Worm (Caenorhabditis elegans): Measurements from ENCODE around the gene Y66D12A.19.

The Y66D12A.19 gene

ce11 chrIII:11559677-11560076 is 50.8 kb downstream of the Y66D12A.19 start:
- TF ChIP-seq nhr-10 (tag; optimal IDR thresholded peaks at IDR 0.05) (no peak), snpc-4 (tag; optimal IDR thresholded peaks at IDR 0.05) (no peak), blmp-1 (tag; optimal IDR thresholded peaks at IDR 0.05; ENCODE audit: insufficient read depth) (peak; percentile 6), skn-1 (tag; optimal IDR thresholded peaks at IDR 0.05) (no peak), fos-1 (tag; optimal IDR thresholded peaks at IDR 0.05) (no peak), nhr-25 (tag; optimal IDR thresholded peaks at IDR 0.05) (peak; percentile 62), mbf-1 (tag; optimal IDR thresholded peaks at IDR 0.05) (no peak), aly-2 (tag; optimal IDR thresholded peaks at IDR 0.05) (no peak)

DNA sequence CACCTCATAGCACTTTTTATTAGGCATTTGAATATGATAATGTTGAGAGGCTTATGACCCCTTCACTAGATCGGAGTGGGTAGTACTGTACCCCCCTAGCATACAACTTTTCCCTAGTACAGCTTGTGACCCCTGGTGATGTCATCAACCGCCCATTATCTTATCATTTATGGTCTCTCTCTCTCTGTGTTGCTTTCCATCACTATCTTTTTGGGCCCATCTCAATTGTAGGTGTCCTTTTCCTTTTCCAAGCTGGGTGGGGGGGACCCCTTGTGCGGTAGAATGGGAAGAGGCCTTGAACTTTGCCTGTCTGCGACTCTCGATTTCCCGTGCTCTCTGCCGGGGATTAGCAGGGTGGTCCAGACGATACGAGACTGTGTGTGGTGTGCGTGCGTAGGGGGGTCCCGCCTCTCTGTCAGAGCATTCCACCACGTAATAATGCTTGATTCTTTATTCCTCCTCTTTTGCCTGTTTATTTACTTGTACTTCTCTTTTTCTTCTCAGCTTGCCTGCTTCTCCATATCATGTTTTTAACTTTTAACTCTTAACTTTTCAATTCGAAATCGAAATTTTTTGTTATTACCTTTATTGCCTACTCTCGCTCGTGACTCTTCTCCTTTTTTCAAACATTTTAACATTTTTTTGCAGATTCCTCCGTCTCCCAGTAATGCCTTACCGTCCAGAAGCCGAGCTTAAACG is 51.8 kb downstream of the Y66D12A.19 start, which contains the start of gene ztf-29:
Gene ztf-29, plus strand, starts transcription at position 649 of the 699 bp plus-strand sequence.
- TF ChIP-seq alr-1 (tag; optimal IDR thresholded peaks at IDR 0.05) (no peak), fos-1 (tag; optimal IDR thresholded peaks at IDR 0.05) (no peak)

ce11 chrIII:11561597-11561996 is 52.7 kb downstream of the Y66D12A.19 start:
- TF ChIP-seq Y55F3AM.14 (GFP tag; optimal IDR thresholded peaks at IDR 0.05), result no peak
- TF ChIP-seq nhr-25 (tag; optimal IDR thresholded peaks at IDR 0.05), result no peak
- no peak for TF ChIP-seq zag-1 (tag; optimal IDR thresholded peaks at IDR 0.05)
- TF ChIP-seq ztf-4 (tag; optimal IDR thresholded peaks at IDR 0.05), result no peak
- no peak for TF ChIP-seq nhr-23 (tag; optimal IDR thresholded peaks at IDR 0.05)
- no peak for TF ChIP-seq ZK546.5 (tag; optimal IDR thresholded peaks at IDR 0.05)

All from whole organism, L2 larva.